Worm (Caenorhabditis elegans) whole organism, midembryonic: Measurements from ENCODE around the gene idpa-2.

Experiments used
- med-1 ChIP-seq: sonication (generic microtip); optimal IDR thresholded peaks from 2 replicates; lab custom pipeline; 2017; ENCODE audit warnings: missing genetic modification characterization, mild to moderate bottlenecking, missing compliant biosample characterization, antibody characterized with exemption, missing genetic modification reagents; ENCODE audit not compliant: insufficient read depth
- ref-1 ChIP-seq: fragments of 200-800 bp; sonication (Bioruptor generic); conservative IDR thresholded peaks from 2 replicates; pipeline ENCODE4 v1.3.6; 2022; ENCODE audit warnings: missing genetic modification reagents, missing genetic modification characterization, missing compliant biosample characterization
- ztf-23 ChIP-seq: fragments of 200-800 bp; sonication (Bioruptor generic); IDR thresholded peaks from 2 replicates; pipeline ENCODE4 v1.3.6; 2022; ENCODE audit warnings: missing genetic modification reagents, missing genetic modification characterization, missing compliant biosample characterization

DNA sequence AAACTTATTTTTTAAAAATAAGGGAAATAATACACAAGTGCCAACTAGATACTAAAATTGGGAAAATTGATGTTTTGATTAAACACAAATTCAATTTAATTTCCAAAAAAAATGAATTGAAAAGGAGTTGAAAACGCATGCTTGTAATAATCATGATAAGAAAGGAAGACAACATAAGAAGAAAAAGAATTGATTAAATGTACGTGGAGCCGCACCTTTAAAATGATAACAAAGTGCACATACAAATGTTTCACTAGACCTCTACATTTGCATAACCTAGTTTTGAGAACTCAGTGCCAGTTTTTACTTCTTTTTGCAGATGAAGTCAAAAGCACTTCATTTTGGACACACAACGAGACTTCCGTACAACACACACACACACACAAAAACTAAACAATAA lies 30.8 kb downstream of the idpa-2 start:
- TF ChIP-seq med-1 (GFP tag; lab: Kevin White, UChicago) (no peak), ref-1 (no peak), ztf-23 (GFP tag; lab: Robert Waterston, UW) (no peak)
